Fruit fly (Drosophila melanogaster) whole organism, embryonic: ENCODE data around the gene Ppm1.
A peak's percentile ranks its signal among the peaks of the same experiment; 100 is the strongest.

Experiments used
- Aef1 ChIP-seq: fragments of 200-800 bp; sonication (Bioruptor generic); IDR thresholded peaks from 3 replicates; pipeline ENCODE4 v1.3.6; 2022; ENCODE audit warnings: missing biosample characterization, missing genetic modification characterization
- Awh ChIP-seq: fragments of 200-800 bp; sonication (Bioruptor generic); IDR thresholded peaks from 2 replicates; pipeline ENCODE4, ENCODE4 v1.3.6; 2022; ENCODE audit warnings: missing biosample characterization, missing genetic modification characterization
- Blimp-1 ChIP-seq: fragments of 200-800 bp; sonication (Bioruptor generic); optimal IDR thresholded peaks from 3 replicates; lab custom pipeline; 2018; ENCODE audit warnings: missing biosample characterization, missing genetic modification characterization, mild to moderate bottlenecking, moderate library complexity, missing genetic modification reagents
- BtbVII ChIP-seq: fragments of 200-800 bp; sonication (Bioruptor generic); optimal IDR thresholded peaks from 3 replicates; lab custom pipeline; 2017; ENCODE audit warnings: missing biosample characterization, mild to moderate bottlenecking, missing genetic modification characterization
- CG1024 ChIP-seq: fragments of 200-800 bp; sonication (Bioruptor generic); IDR thresholded peaks from 2 replicates; pipeline ENCODE4 v1.3.6; 2022; ENCODE audit warnings: missing biosample characterization, missing genetic modification characterization
- CG10366 ChIP-seq: fragments of 200-800 bp; sonication (Bioruptor generic); IDR thresholded peaks from 2 replicates; pipeline ENCODE4 v1.3.6; 2022; ENCODE audit warnings: missing biosample characterization, missing genetic modification characterization
- CG11093 ChIP-seq: fragments of 200-800 bp; sonication (Bioruptor generic); IDR thresholded peaks from 3 replicates; pipeline ENCODE4 v1.3.6; 2022; ENCODE audit warnings: missing biosample characterization, missing genetic modification characterization
- CG11723 ChIP-seq: fragments of 200-800 bp; sonication (Bioruptor generic); optimal IDR thresholded peaks from 2 replicates; lab custom pipeline; 2017; ENCODE audit warnings: missing biosample characterization, mild to moderate bottlenecking, missing genetic modification characterization
- CG12104 ChIP-seq: fragments of 200-800 bp; sonication (Bioruptor generic); optimal IDR thresholded peaks from 3 replicates; lab custom pipeline; 2016; ENCODE audit warnings: missing biosample characterization, missing genetic modification characterization
- CG15269 ChIP-seq: fragments of 200-800 bp; sonication (Bioruptor generic); optimal IDR thresholded peaks from 2 replicates; lab custom pipeline; 2018; ENCODE audit warnings: missing biosample characterization, mild to moderate bottlenecking, missing genetic modification characterization, moderate library complexity
- CG15479 ChIP-seq: fragments of 200-800 bp; sonication (Bioruptor generic); optimal IDR thresholded peaks from 3 replicates; lab custom pipeline; 2019; ENCODE audit warnings: missing biosample characterization, mild to moderate bottlenecking, missing genetic modification characterization, moderate library complexity
- CG16815 ChIP-seq: fragments of 200-800 bp; sonication (Bioruptor generic); optimal IDR thresholded peaks from 3 replicates; lab custom pipeline; 2017; ENCODE audit warnings: missing biosample characterization, mild to moderate bottlenecking, missing genetic modification characterization
- CG17361 ChIP-seq: fragments of 200-800 bp; sonication (Bioruptor generic); IDR thresholded peaks from 3 replicates; pipeline ENCODE4 v1.3.6; 2022; ENCODE audit warnings: missing biosample characterization, missing genetic modification characterization
- CG3065 ChIP-seq: fragments of 200-800 bp; sonication (Bioruptor generic); optimal IDR thresholded peaks from 2 replicates; lab custom pipeline; 2016; ENCODE audit warnings: missing biosample characterization, missing genetic modification characterization
- CG32767 ChIP-seq: fragments of 200-800 bp; sonication (Bioruptor generic); IDR thresholded peaks from 2 replicates; pipeline ENCODE4 v1.3.6; 2022; ENCODE audit warnings: missing biosample characterization, missing genetic modification characterization
- CG42726 ChIP-seq: fragments of 200-800 bp; sonication (Bioruptor generic); IDR thresholded peaks from 2 replicates; pipeline ENCODE4 v1.3.6; 2022; ENCODE audit warnings: missing biosample characterization, missing genetic modification characterization; ENCODE audit not compliant: partially characterized antibody
- CG5180 ChIP-seq: fragments of 200-800 bp; sonication (Bioruptor generic); optimal IDR thresholded peaks from 3 replicates; lab custom pipeline; 2017; ENCODE audit warnings: missing biosample characterization, missing genetic modification characterization, mild to moderate bottlenecking, moderate library complexity, missing genetic modification reagents
- CG6854 ChIP-seq: fragments of 200-800 bp; sonication (Bioruptor generic); optimal IDR thresholded peaks from 3 replicates; lab custom pipeline; 2017; ENCODE audit warnings: missing biosample characterization, mild to moderate bottlenecking, missing genetic modification characterization
- CG7556 ChIP-seq: fragments of 200-800 bp; sonication (Bioruptor generic); optimal IDR thresholded peaks from 2 replicates; lab custom pipeline; 2017; ENCODE audit warnings: missing biosample characterization, mild to moderate bottlenecking, missing genetic modification characterization
- CG8281 ChIP-seq: fragments of 200-800 bp; sonication (Bioruptor generic); optimal IDR thresholded peaks from 2 replicates; lab custom pipeline; 2018; ENCODE audit warnings: missing biosample characterization, mild to moderate bottlenecking, missing genetic modification characterization, moderate library complexity
- CHES-1-like ChIP-seq: fragments of 200-800 bp; sonication (Bioruptor generic); optimal IDR thresholded peaks from 2 replicates; lab custom pipeline; 2016; ENCODE audit warnings: missing biosample characterization, missing genetic modification characterization
- D19A ChIP-seq: fragments of 200-800 bp; optimal IDR thresholded peaks from 3 replicates; lab custom pipeline; 2019; ENCODE audit warnings: missing biosample characterization, mild to moderate bottlenecking, missing genetic modification characterization, moderate library complexity
- Doc2 ChIP-seq: fragments of 200-800 bp; sonication (Bioruptor generic); IDR thresholded peaks from 2 replicates; pipeline ENCODE4 v1.3.6; 2022; ENCODE audit warnings: missing biosample characterization, missing genetic modification characterization
- Ets65A ChIP-seq: fragments of 200-800 bp; sonication (Bioruptor generic); peaks from one replicate; lab custom pipeline; 2016; ENCODE audit warnings: missing biosample characterization, missing genetic modification characterization
- Fer1 ChIP-seq: fragments of 200-800 bp; sonication (Bioruptor generic); optimal IDR thresholded peaks from 2 replicates; lab custom pipeline; 2017; ENCODE audit warnings: missing biosample characterization, mild to moderate bottlenecking, missing genetic modification characterization
- GATAe ChIP-seq: fragments of 200-800 bp; sonication (Bioruptor generic); conservative IDR thresholded peaks from 2 replicates; pipeline ENCODE4 v1.3.6; 2022; ENCODE audit warnings: missing biosample characterization, missing genetic modification characterization
- Hsf ChIP-seq: fragments of 200-800 bp; sonication (Bioruptor generic); optimal IDR thresholded peaks from 3 replicates; lab custom pipeline; 2016; ENCODE audit warnings: missing biosample characterization, missing genetic modification characterization
- MESR4 ChIP-seq: fragments of 200-800 bp; sonication (Bioruptor generic); optimal IDR thresholded peaks from 2 replicates; lab custom pipeline; 2018; ENCODE audit warnings: missing biosample characterization, mild to moderate bottlenecking, missing genetic modification characterization, moderate library complexity
- Mad ChIP-seq: fragments of 200-800 bp; sonication (Bioruptor generic); optimal IDR thresholded peaks from 2 replicates; lab custom pipeline; 2016; ENCODE audit warnings: missing biosample characterization, missing genetic modification characterization
- Mrtf ChIP-seq: fragments of 200-800 bp; sonication (Bioruptor generic); IDR thresholded peaks from 3 replicates; pipeline ENCODE4 v1.3.6; 2022; ENCODE audit warnings: missing biosample characterization, missing genetic modification characterization
- Six4 ChIP-seq: fragments of 200-800 bp; sonication (Bioruptor generic); optimal IDR thresholded peaks from 2 replicates; lab custom pipeline; 2016; ENCODE audit warnings: missing biosample characterization, missing genetic modification characterization
- ato ChIP-seq: fragments of 200-800 bp; sonication (Bioruptor generic); IDR thresholded peaks from 2 replicates; pipeline ENCODE4 v1.3.6; 2022; ENCODE audit warnings: missing biosample characterization, missing genetic modification characterization; ENCODE audit not compliant: partially characterized antibody
- croc ChIP-seq: fragments of 200-800 bp; sonication (Bioruptor generic); conservative IDR thresholded peaks from 3 replicates; pipeline ENCODE4 v1.3.6; 2022; ENCODE audit warnings: missing biosample characterization, missing genetic modification characterization
- da ChIP-seq: fragments of 200-800 bp; sonication (Bioruptor generic); optimal IDR thresholded peaks from 2 replicates; lab custom pipeline; 2016; ENCODE audit warnings: missing biosample characterization, missing genetic modification characterization
- dati ChIP-seq: fragments of 200-800 bp; sonication (Bioruptor generic); IDR thresholded peaks from 2 replicates; pipeline ENCODE4 v1.3.6; 2022; ENCODE audit warnings: missing biosample characterization, missing genetic modification characterization
- dimm ChIP-seq: fragments of 200-800 bp; sonication (Bioruptor generic); IDR thresholded peaks from 2 replicates; pipeline ENCODE4 v1.3.6; 2022; ENCODE audit warnings: missing biosample characterization, missing genetic modification characterization
- dm ChIP-seq: fragments of 200-800 bp; sonication (Bioruptor generic); optimal IDR thresholded peaks from 3 replicates; lab custom pipeline; 2016; ENCODE audit warnings: missing biosample characterization, missing genetic modification characterization
- fd64A ChIP-seq: fragments of 200-800 bp; sonication (Bioruptor generic); optimal IDR thresholded peaks from 3 replicates; lab custom pipeline; 2018; ENCODE audit warnings: missing biosample characterization, mild to moderate bottlenecking, missing genetic modification characterization
- fu2 ChIP-seq: fragments of 200-800 bp; sonication (Bioruptor generic); optimal IDR thresholded peaks from 2 replicates; lab custom pipeline; 2016; ENCODE audit warnings: missing biosample characterization, missing genetic modification characterization
- gce ChIP-seq: fragments of 200-800 bp; sonication (Bioruptor generic); IDR thresholded peaks from 3 replicates; pipeline ENCODE4 v1.3.6; 2022; ENCODE audit warnings: missing biosample characterization, missing genetic modification characterization
- ham ChIP-seq: fragments of 200-800 bp; sonication (Bioruptor generic); IDR thresholded peaks from 2 replicates; pipeline ENCODE4 v1.3.6; 2022; ENCODE audit warnings: missing biosample characterization, missing genetic modification characterization
- her ChIP-seq: fragments of 200-800 bp; sonication (Bioruptor generic); optimal IDR thresholded peaks from 2 replicates; lab custom pipeline; 2016; ENCODE audit warnings: missing biosample characterization, missing genetic modification characterization
- maf-S ChIP-seq: fragments of 200-800 bp; sonication (Bioruptor generic); optimal IDR thresholded peaks from 2 replicates; lab custom pipeline; 2016; ENCODE audit warnings: missing biosample characterization, missing genetic modification characterization
- onecut ChIP-seq: fragments of 200-800 bp; sonication (Bioruptor generic); IDR thresholded peaks from 2 replicates; pipeline ENCODE4 v1.3.6; 2022; ENCODE audit warnings: missing biosample characterization, missing genetic modification characterization
- pho ChIP-seq: fragments of 200-800 bp; sonication (Bioruptor generic); optimal IDR thresholded peaks from 2 replicates; lab custom pipeline; 2016; ENCODE audit warnings: missing biosample characterization, missing genetic modification characterization
- ranshi ChIP-seq: fragments of 200-800 bp; sonication (Bioruptor generic); IDR thresholded peaks from 2 replicates; pipeline ENCODE4 v1.3.6; 2022; ENCODE audit warnings: missing biosample characterization, missing genetic modification characterization
- sima ChIP-seq: fragments of 200-800 bp; sonication (Bioruptor generic); optimal IDR thresholded peaks from 2 replicates; lab custom pipeline; 2016; ENCODE audit warnings: missing biosample characterization, missing genetic modification characterization
- slbo ChIP-seq: fragments of 200-800 bp; sonication (Bioruptor generic); IDR thresholded peaks from 2 replicates; pipeline ENCODE4 v1.3.6; 2022; ENCODE audit warnings: missing biosample characterization, missing genetic modification characterization
- sob ChIP-seq: fragments of 200-800 bp; sonication (Bioruptor generic); IDR thresholded peaks from 2 replicates; pipeline ENCODE4 v1.3.6; 2022; ENCODE audit warnings: missing biosample characterization, missing genetic modification characterization
- toy ChIP-seq: fragments of 200-800 bp; sonication (Bioruptor generic); IDR thresholded peaks from 2 replicates; pipeline ENCODE4 v1.3.6; 2022; ENCODE audit warnings: missing biosample characterization, missing genetic modification characterization
- usp ChIP-seq: fragments of >200 bp; optimal IDR thresholded peaks from 2 replicates; lab custom pipeline; 2017; ENCODE audit warnings: missing biosample characterization, missing genetic modification characterization

Gene Ppm1

dm6 chr3L:545512-546161 lies 35.5 kb upstream of the Ppm1 start (continued):
- TF ChIP-seq dimm (GFP tag; lab: Robert Waterston, UW) = 0 out of 2 replicates have a peak, but pooled peaks have one; percentile 6
- TF ChIP-seq ham (GFP tag; lab: Robert Waterston, UW) = no peak
- TF ChIP-seq CG16815 (GFP tag; lab: Kevin White, UChicago) = peak; percentile 33
- 0 out of 3 replicates have a peak, but pooled peaks have one; percentile 34 for TF ChIP-seq CG17361 (GFP tag; lab: Robert Waterston, UW)
- peak; percentile 24 for TF ChIP-seq CG5180
- TF ChIP-seq CG15479 (GFP tag; lab: Kevin White, UChicago) = no peak
- TF ChIP-seq GATAe (GFP tag; lab: Robert Waterston, UW) = no peak; the same call in 1 of the 2 replicates
- peak; percentile 29 for TF ChIP-seq CG12104
- peak; percentile 60 for TF ChIP-seq CG6854 (GFP tag; lab: Kevin White, UChicago)
- peak; percentile 73 for TF ChIP-seq ranshi
- TF ChIP-seq onecut = peak; percentile 35; the same call in 1 of the 2 replicates
- TF ChIP-seq Mrtf (GFP tag; lab: Robert Waterston, UW) = 0 out of 3 replicates have a peak, but pooled peaks have one; percentile 4
- TF ChIP-seq BtbVII = peak; percentile 70
- no peak for TF ChIP-seq CG32767 (GFP tag; lab: Robert Waterston, UW)
- TF ChIP-seq CG11723 (GFP tag; lab: Kevin White, UChicago) = no peak
- peak; percentile 73 for TF ChIP-seq CG7556 (GFP tag; lab: Kevin White, UChicago)
- TF ChIP-seq CG11093 (GFP tag; lab: Robert Waterston, UW) = 0 out of 3 replicates have a peak, but pooled peaks have one; percentile 37
- TF ChIP-seq her (GFP tag; lab: Kevin White, UChicago) = no peak
- TF ChIP-seq Fer1 (GFP tag; lab: Kevin White, UChicago) = peak; percentile 84
- no peak for TF ChIP-seq da (GFP tag; lab: Kevin White, UChicago)
- TF ChIP-seq Six4 (GFP tag; lab: Kevin White, UChicago) = no peak
- peak; percentile 86 for TF ChIP-seq slbo (GFP tag; lab: Robert Waterston, UW)
- peak; percentile 19 for TF ChIP-seq maf-S (GFP tag; lab: Kevin White, UChicago)
- no peak for TF ChIP-seq fd64A (GFP tag; lab: Kevin White, UChicago)
- no peak for TF ChIP-seq croc (GFP tag; lab: Robert Waterston, UW)
- TF ChIP-seq toy (GFP tag; lab: Robert Waterston, UW) = peak; percentile 53; the same call in 1 of the 2 replicates
- peak; percentile 57 for TF ChIP-seq Mad (GFP tag; lab: Kevin White, UChicago)
- peak; percentile 14 for TF ChIP-seq CG8281 (tag; lab: Kevin White, UChicago)
- no peak for TF ChIP-seq usp (GFP tag; lab: Kevin White, UChicago)
- peak; percentile 57 for TF ChIP-seq fu2 (GFP tag; lab: Kevin White, UChicago)
- TF ChIP-seq dati (GFP tag; lab: Robert Waterston, UW) = no peak
- TF ChIP-seq CG15269 (tag; lab: Kevin White, UChicago) = peak; percentile 72
- TF ChIP-seq dm (GFP tag; lab: Kevin White, UChicago) = peak; percentile 21
- no peak for TF ChIP-seq CG10366 (GFP tag; lab: Robert Waterston, UW)
- peak; percentile 62 for TF ChIP-seq Hsf (GFP tag; lab: Kevin White, UChicago)
- TF ChIP-seq gce (GFP tag; lab: Robert Waterston, UW) = no peak
- peak; percentile 74 for TF ChIP-seq CHES-1-like (GFP tag; lab: Kevin White, UChicago)
- TF ChIP-seq Awh = 0 out of 2 replicates have a peak, but pooled peaks have one; percentile 13
- TF ChIP-seq MESR4 (GFP tag; lab: Kevin White, UChicago) = no peak
- TF ChIP-seq sima (GFP tag; lab: Kevin White, UChicago) = peak; percentile 6
- TF ChIP-seq D19A (tag; lab: Kevin White, UChicago) = peak; percentile 41
- TF ChIP-seq Doc2 (GFP tag; lab: Robert Waterston, UW) = no peak
- TF ChIP-seq CG42726 (GFP tag; lab: Robert Waterston, UW) = no peak
- TF ChIP-seq ato = no peak
- TF ChIP-seq CG3065 (GFP tag; lab: Kevin White, UChicago) = no peak
- TF ChIP-seq sob (GFP tag; lab: Robert Waterston, UW) = peak; percentile 73
- TF ChIP-seq Ets65A (GFP tag; lab: Kevin White, UChicago) = peak; percentile 95
- TF ChIP-seq pho (GFP tag; lab: Kevin White, UChicago) = peak; percentile 76
- TF ChIP-seq Blimp-1 (GFP tag; lab: Kevin White, UChicago) = no peak
- TF ChIP-seq Aef1 = peak; percentile 68
- TF ChIP-seq CG1024 (GFP tag; lab: Robert Waterston, UW) = no peak
